Worm (Caenorhabditis elegans): ENCODE results near the gene F41F3.1.

ce11 chrV:4615802-4616201, 38.6 kb upstream of the F41F3.1 start, which contains the start of the genes Y61A9LA.10 and F54D11.4:
- no peak for TF ChIP-seq sma-3 (GFP tag; optimal IDR thresholded peaks at IDR 0.05)
- TF ChIP-seq fos-1 (tag; optimal IDR thresholded peaks at IDR 0.05) = peak; percentile 20
- no peak for TF ChIP-seq nhr-23 (tag; optimal IDR thresholded peaks at IDR 0.05)
- TF ChIP-seq gmeb-1 (tag; optimal IDR thresholded peaks at IDR 0.05) = peak; percentile 71
- TF ChIP-seq ama-1 (optimal IDR thresholded peaks at IDR 0.05) = no peak
- TF ChIP-seq mab-5 (tag; optimal IDR thresholded peaks at IDR 0.05) = no peak
- no peak for TF ChIP-seq unc-62 (GFP tag; optimal IDR thresholded peaks at IDR 0.05)
- TF ChIP-seq nhr-77 (tag; optimal IDR thresholded peaks at IDR 0.05) = peak; percentile 22
- TF ChIP-seq sma-9 (GFP tag; optimal IDR thresholded peaks at IDR 0.05) = no peak
- TF ChIP-seq sma-9 (tag; optimal IDR thresholded peaks at IDR 0.05) = no peak
- TF ChIP-seq snpc-4 (tag; optimal IDR thresholded peaks at IDR 0.05) = no peak

All from whole organism, L2 larva.